Fruit fly (Drosophila melanogaster) whole organism, wandering third instar larva: Measurements from ENCODE around the gene Dscam3.

Experiments
- CG9705 ChIP-seq: fragments of 200-800 bp; sonication (Bioruptor generic); optimal IDR thresholded peaks from 2 replicates; lab custom pipeline; 2018; ENCODE audit warnings: missing biosample characterization, mild to moderate bottlenecking, missing genetic modification characterization
- Hnf4 ChIP-seq: fragments of 200-800 bp; sonication (Bioruptor generic); optimal IDR thresholded peaks from 2 replicates; lab custom pipeline; 2016; ENCODE audit warnings: missing biosample characterization, mild to moderate bottlenecking, missing genetic modification characterization
- Mio ChIP-seq: sonication (Bioruptor generic); optimal IDR thresholded peaks from 2 replicates; lab custom pipeline; 2016; ENCODE audit warnings: missing biosample characterization, missing genetic modification characterization
- OdsH ChIP-seq: fragments of 200-800 bp; sonication (Bioruptor generic); optimal IDR thresholded peaks from 2 replicates; lab custom pipeline; 2016; ENCODE audit warnings: missing biosample characterization, mild to moderate bottlenecking, missing genetic modification characterization
- tai ChIP-seq: sonication (Bioruptor generic); optimal IDR thresholded peaks from 2 replicates; lab custom pipeline; 2016; ENCODE audit warnings: missing biosample characterization, missing genetic modification characterization

- TF ChIP-seq tai (GFP tag; lab: Kevin White, UChicago) (no peak), Hnf4 (GFP tag; lab: Kevin White, UChicago) (no peak), Mio (no peak), CG9705 (no peak), OdsH (GFP tag; lab: Kevin White, UChicago) (no peak)
Measured at dm6 chr3R:17492071-17492470, 13.4 kb downstream of the Dscam3 start.
